Worm (Caenorhabditis elegans): ENCODE results near the gene K12H6.2.
A peak's percentile ranks its signal among the peaks of the same experiment; 100 is the strongest.
"Not testable (repeated sequence)": the region's sequence is repeated elsewhere in the genome, so short reads cannot be mapped to it uniquely, and the experiment has no call there.

Gene K12H6.2

DNA sequence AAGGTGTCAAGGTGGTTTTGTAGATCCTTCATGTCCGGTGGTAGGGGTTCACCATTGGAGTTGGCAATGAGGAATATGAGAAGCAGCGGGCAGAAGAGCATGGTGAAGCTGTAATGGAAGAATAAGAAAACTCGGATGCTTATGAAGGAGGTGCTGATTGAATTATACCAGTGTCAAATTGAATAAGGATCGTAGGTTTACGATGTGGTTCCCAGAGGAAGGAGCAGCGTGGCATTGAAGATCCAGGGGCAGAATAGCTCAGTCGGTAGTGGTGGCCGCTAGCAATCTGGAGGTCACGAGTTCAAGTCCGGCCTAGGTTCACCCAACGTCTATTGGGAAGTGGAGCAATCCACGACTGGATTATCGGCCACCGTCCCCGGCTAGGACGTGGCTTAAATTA lies 26.2 kb upstream of the K12H6.2 start, which contains the start of gene Y110A2AL.6:
Y110A2AL.6 (minus strand) TSS at position 101 of the 400 bp plus-strand sequence.
- TF ChIP-seq blmp-1 (tag; optimal IDR thresholded peaks at IDR 0.05; ENCODE audit: insufficient read depth), result no peak
- TF ChIP-seq lsy-2 (tag; optimal IDR thresholded peaks at IDR 0.05), result no peak
- TF ChIP-seq ztf-11 (tag; optimal IDR thresholded peaks at IDR 0.05), result no peak
- no peak for TF ChIP-seq mab-5 (tag; optimal IDR thresholded peaks at IDR 0.05)
- TF ChIP-seq lin-39 (tag; optimal IDR thresholded peaks at IDR 0.05), result no peak
- TF ChIP-seq ztf-1 (GFP tag; conservative IDR thresholded peaks at IDR 0.05), result no peak
- no peak for TF ChIP-seq mdl-1 (tag; optimal IDR thresholded peaks at IDR 0.05)
- TF ChIP-seq nhr-129 (tag; optimal IDR thresholded peaks at IDR 0.05), result no peak
- no peak for TF ChIP-seq sma-9 (GFP tag; optimal IDR thresholded peaks at IDR 0.05)
- no peak for TF ChIP-seq sma-9 (tag; optimal IDR thresholded peaks at IDR 0.05)
- TF ChIP-seq ceh-82 (tag; optimal IDR thresholded peaks at IDR 0.05), result no peak
- TF ChIP-seq elt-1 (tag; optimal IDR thresholded peaks at IDR 0.05), result no peak
- TF ChIP-seq C34F6.9 (tag; optimal IDR thresholded peaks at IDR 0.05), result no peak
- no peak for TF ChIP-seq ama-1 (optimal IDR thresholded peaks at IDR 0.05)

- TF ChIP-seq ztf-11 (tag; optimal IDR thresholded peaks at IDR 0.05); sma-9 (GFP tag; optimal IDR thresholded peaks at IDR 0.05); sma-9 (tag; optimal IDR thresholded peaks at IDR 0.05); elt-1 (tag; optimal IDR thresholded peaks at IDR 0.05): not testable (repeated sequence)
Observed at ce11 chrII:2839004-2839403, 23.7 kb upstream of the K12H6.2 start, which contains the start of gene Y110A2AL.4. Y110A2AL.4 (plus strand) TSS chrII:2839304.

DNA sequence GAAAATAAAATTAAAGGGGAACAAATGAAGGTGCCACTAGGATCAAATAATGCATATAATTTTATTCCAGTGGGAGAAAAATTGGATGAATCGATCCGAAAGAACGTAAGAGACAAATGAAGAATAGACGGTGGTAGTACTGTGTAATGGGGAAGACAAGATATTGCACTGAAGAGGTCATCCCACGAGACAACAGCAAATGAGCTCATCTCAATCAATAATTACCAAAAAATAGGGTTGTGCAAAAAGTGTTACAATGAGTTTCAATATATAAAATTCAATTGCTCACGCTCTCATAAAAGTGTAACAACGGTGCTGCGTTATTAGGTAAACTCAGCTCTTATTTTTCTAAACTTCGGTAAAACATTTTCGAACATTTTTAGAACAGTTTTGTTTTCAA lies 21.5 kb upstream of the K12H6.2 start, which contains the start of gene K12H6.7:
K12H6.7 (minus strand) TSS at position 101 of the 400 bp plus-strand sequence.
- TF ChIP-seq R02D3.7 (tag; optimal IDR thresholded peaks at IDR 0.05), result no peak
- TF ChIP-seq lin-13 (GFP tag; optimal IDR thresholded peaks at IDR 0.05), result no peak
- TF ChIP-seq nhr-6 (tag; optimal IDR thresholded peaks at IDR 0.05), result no peak
- no peak for TF ChIP-seq zag-1 (tag; optimal IDR thresholded peaks at IDR 0.05)
- TF ChIP-seq nhr-129 (tag; optimal IDR thresholded peaks at IDR 0.05), result no peak
- TF ChIP-seq lsy-2 (tag; optimal IDR thresholded peaks at IDR 0.05), result no peak

ce11 chrII:2834105-2834504 lies 18.8 kb upstream of the K12H6.2 start:
- no peak for TF ChIP-seq sma-3 (GFP tag; optimal IDR thresholded peaks at IDR 0.05)
- no peak for TF ChIP-seq gmeb-1 (tag; optimal IDR thresholded peaks at IDR 0.05)
- no peak for TF ChIP-seq mbf-1 (tag; optimal IDR thresholded peaks at IDR 0.05)
- TF ChIP-seq aly-2 (tag; optimal IDR thresholded peaks at IDR 0.05), result no peak
- TF ChIP-seq nhr-11 (tag; optimal IDR thresholded peaks at IDR 0.05), result no peak
- peak; percentile 87 for TF ChIP-seq fos-1 (tag; optimal IDR thresholded peaks at IDR 0.05)
- no peak for TF ChIP-seq ztf-1 (GFP tag; conservative IDR thresholded peaks at IDR 0.05)
- TF ChIP-seq C34F6.9 (tag; optimal IDR thresholded peaks at IDR 0.05), result no peak
- TF ChIP-seq sma-9 (GFP tag; optimal IDR thresholded peaks at IDR 0.05), result peak; percentile 11
- no peak for TF ChIP-seq sma-9 (tag; optimal IDR thresholded peaks at IDR 0.05)
- no peak for TF ChIP-seq lin-39 (tag; optimal IDR thresholded peaks at IDR 0.05)
- no peak for TF ChIP-seq blmp-1 (tag; optimal IDR thresholded peaks at IDR 0.05; ENCODE audit: insufficient read depth)
- TF ChIP-seq ama-1 (optimal IDR thresholded peaks at IDR 0.05), result no peak
- peak; percentile 51 for TF ChIP-seq skn-1 (tag; optimal IDR thresholded peaks at IDR 0.05)

ce11 chrII:2832539-2832938 lies 17.2 kb upstream of the K12H6.2 start:
- TF ChIP-seq lsy-2 (tag; optimal IDR thresholded peaks at IDR 0.05) (no peak), lin-11 (tag; optimal IDR thresholded peaks at IDR 0.05) (no peak), ztf-11 (tag; optimal IDR thresholded peaks at IDR 0.05) (no peak), ztf-4 (tag; optimal IDR thresholded peaks at IDR 0.05) (no peak), lin-39 (tag; optimal IDR thresholded peaks at IDR 0.05) (no peak), nhr-21 (tag; optimal IDR thresholded peaks at IDR 0.05) (no peak), elt-1 (tag; optimal IDR thresholded peaks at IDR 0.05) (no peak), F13H6.1 (tag; optimal IDR thresholded peaks at IDR 0.05) (no peak), skn-1 (tag; optimal IDR thresholded peaks at IDR 0.05) (no peak), alr-1 (tag; optimal IDR thresholded peaks at IDR 0.05) (no peak)

- TF ChIP-seq nhr-77 (tag; optimal IDR thresholded peaks at IDR 0.05) (no peak), R02D3.7 (tag; optimal IDR thresholded peaks at IDR 0.05) (no peak), dmd-4 (tag; optimal IDR thresholded peaks at IDR 0.05) (no peak), ztf-1 (GFP tag; conservative IDR thresholded peaks at IDR 0.05) (no peak), F13H6.1 (tag; optimal IDR thresholded peaks at IDR 0.05) (peak; percentile 22), blmp-1 (tag; optimal IDR thresholded peaks at IDR 0.05; ENCODE audit: insufficient read depth) (no peak), sma-3 (GFP tag; optimal IDR thresholded peaks at IDR 0.05) (no peak), nhr-6 (tag; optimal IDR thresholded peaks at IDR 0.05) (no peak), alr-1 (tag; optimal IDR thresholded peaks at IDR 0.05) (no peak), Y55F3AM.14 (GFP tag; optimal IDR thresholded peaks at IDR 0.05) (no peak), ceh-16 (tag; optimal IDR thresholded peaks at IDR 0.05) (no peak), ZK546.5 (tag; optimal IDR thresholded peaks at IDR 0.05) (no peak), nhr-129 (tag; optimal IDR thresholded peaks at IDR 0.05) (peak; percentile 58), sma-9 (GFP tag; optimal IDR thresholded peaks at IDR 0.05) (peak; percentile 54), sma-9 (tag; optimal IDR thresholded peaks at IDR 0.05) (no peak), mab-5 (tag; optimal IDR thresholded peaks at IDR 0.05) (no peak), ama-1 (optimal IDR thresholded peaks at IDR 0.05) (no peak), crh-2 (tag; optimal IDR thresholded peaks at IDR 0.05) (peak; percentile 24), nhr-23 (tag; optimal IDR thresholded peaks at IDR 0.05) (no peak), mdl-1 (tag; optimal IDR thresholded peaks at IDR 0.05) (no peak), snpc-4 (tag; optimal IDR thresholded peaks at IDR 0.05) (no peak), ztf-11 (tag; optimal IDR thresholded peaks at IDR 0.05) (no peak), nhr-21 (tag; optimal IDR thresholded peaks at IDR 0.05) (no peak), lin-39 (tag; optimal IDR thresholded peaks at IDR 0.05) (no peak), ztf-4 (tag; optimal IDR thresholded peaks at IDR 0.05) (no peak), gmeb-1 (tag; optimal IDR thresholded peaks at IDR 0.05) (peak; percentile 14), C34F6.9 (tag; optimal IDR thresholded peaks at IDR 0.05) (peak; percentile 46), lin-13 (GFP tag; optimal IDR thresholded peaks at IDR 0.05) (no peak), nhr-12 (tag; optimal IDR thresholded peaks at IDR 0.05) (no peak), aly-2 (tag; optimal IDR thresholded peaks at IDR 0.05) (no peak)
Observed at ce11 chrII:2832098-2832497, 16.8 kb upstream of the K12H6.2 start.

Data from whole organism, L2 larva.